Fruit fly (Drosophila melanogaster): ENCODE measurements around the gene PolD1.

Gene PolD1

dm6 chr3L:16013198-16013982, 25.8 kb upstream of the PolD1 start (continued):
- TF ChIP-seq sc (optimal IDR thresholded peaks at IDR 0.05) (no peak), sc (GFP tag; optimal IDR thresholded peaks at IDR 0.05) (no peak), Hr78 (GFP tag; optimal IDR thresholded peaks at IDR 0.05) (no peak), CG13894 (tag; optimal IDR thresholded peaks at IDR 0.05) (peak; percentile 11), CG31224 (GFP tag; IDR thresholded peaks at IDR 0.05) (no peak), ewg (GFP tag; optimal IDR thresholded peaks at IDR 0.05) (no peak), CG12391 (tag; optimal IDR thresholded peaks at IDR 0.05) (peak; percentile 56), PHDP (tag; optimal IDR thresholded peaks at IDR 0.05) (peak; percentile 5), chif (GFP tag; optimal IDR thresholded peaks at IDR 0.05) (no peak), D19A (tag; optimal IDR thresholded peaks at IDR 0.05) (peak; percentile 10), crol (GFP tag; IDR thresholded peaks at IDR 0.05) (no peak), CG11504 (tag; optimal IDR thresholded peaks at IDR 0.05) (peak; percentile 68), her (GFP tag; optimal IDR thresholded peaks at IDR 0.05) (no peak), CG18011 (GFP tag; optimal IDR thresholded peaks at IDR 0.05) (no peak), Vsx1 (GFP tag; optimal IDR thresholded peaks at IDR 0.05) (peak; percentile 25), dati (GFP tag; IDR thresholded peaks at IDR 0.05) (no peak), Hmr (GFP tag; optimal IDR thresholded peaks at IDR 0.05) (no peak), row (GFP tag; IDR thresholded peaks at IDR 0.05) (0 out of 3 replicates have a peak, but pooled peaks have one; percentile 22), CG7786 (GFP tag; optimal IDR thresholded peaks at IDR 0.05) (no peak), CG8281 (tag; optimal IDR thresholded peaks at IDR 0.05) (no peak), ems (GFP tag; optimal IDR thresholded peaks at IDR 0.05) (no peak), lov (optimal IDR thresholded peaks at IDR 0.05) (no peak), lov (GFP tag; IDR thresholded peaks at IDR 0.05) (no peak), CG7271 (tag; optimal IDR thresholded peaks at IDR 0.05) (peak; percentile 22), CG1792 (GFP tag; optimal IDR thresholded peaks at IDR 0.05) (no peak), Sry-β (GFP tag; optimal IDR thresholded peaks at IDR 0.05) (no peak), hth (optimal IDR thresholded peaks at IDR 0.05) (no peak), CG17328 (GFP tag; IDR thresholded peaks at IDR 0.05) (no peak), schlank (tag; optimal IDR thresholded peaks at IDR 0.05) (no peak), Trl (optimal IDR thresholded peaks at IDR 0.05) (no peak), Trl (GFP tag; optimal IDR thresholded peaks at IDR 0.05) (no peak), vvl (GFP tag; IDR thresholded peaks at IDR 0.05) (peak; percentile 63; the same call in 1 of the 2 replicates), twi (tag; optimal IDR thresholded peaks at IDR 0.05) (no peak), CG12299 (tag; optimal IDR thresholded peaks at IDR 0.05) (no peak), CG9437 (GFP tag; optimal IDR thresholded peaks at IDR 0.05) (peak; percentile 15), CG11247 (GFP tag; IDR thresholded peaks at IDR 0.05) (no peak), CHES-1-like (GFP tag; optimal IDR thresholded peaks at IDR 0.05) (no peak), CG33557 (GFP tag; optimal IDR thresholded peaks at IDR 0.05) (peak; percentile 22), CrebB (tag; optimal IDR thresholded peaks at IDR 0.05) (no peak), Spps (tag; optimal IDR thresholded peaks at IDR 0.05) (no peak), salm (tag; optimal IDR thresholded peaks at IDR 0.05) (no peak), trem (tag; optimal IDR thresholded peaks at IDR 0.05) (no peak), Atf6 (GFP tag; IDR thresholded peaks at IDR 0.05) (no peak), shn (GFP tag; optimal IDR thresholded peaks at IDR 0.05) (no peak), CG6689 (GFP tag; IDR thresholded peaks at IDR 0.05) (no peak)
